Worm (Caenorhabditis elegans): Measurements from ENCODE around the gene C53A5.11.

C53A5.11 gene

ce11 chrV:14562589-14562988, at the start of gene C53A5.11:
TSS of gene C53A5.11 (plus strand) at chrV:14562889.
- no peak for TF ChIP-seq Y105C5A.15 (GFP tag; IDR thresholded peaks at IDR 0.05)
- TF ChIP-seq F44E2.7 (GFP tag; IDR thresholded peaks at IDR 0.05) = no peak
- TF ChIP-seq nhr-11 (tag; optimal IDR thresholded peaks at IDR 0.05) = no peak
- no peak for TF ChIP-seq T26A8.4 (GFP tag; IDR thresholded peaks at IDR 0.05)
- TF ChIP-seq nhr-76 (tag; optimal IDR thresholded peaks at IDR 0.05) = no peak
- TF ChIP-seq dmd-9 (GFP tag; IDR thresholded peaks at IDR 0.05) = no peak
- TF ChIP-seq snpc-4 (tag; optimal IDR thresholded peaks at IDR 0.05) = no peak
- TF ChIP-seq zip-11 (GFP tag; IDR thresholded peaks at IDR 0.05) = no peak
- TF ChIP-seq madf-9 (GFP tag; conservative IDR thresholded peaks at IDR 0.05) = no peak
- no peak for TF ChIP-seq ceh-62 (tag; optimal IDR thresholded peaks at IDR 0.05)
- no peak for TF ChIP-seq snpc-1.2 (GFP tag; IDR thresholded peaks at IDR 0.05)
- no peak for TF ChIP-seq arid-1 (GFP tag; conservative IDR thresholded peaks at IDR 0.05)
- no peak for TF ChIP-seq zag-1 (tag; optimal IDR thresholded peaks at IDR 0.05)
- no peak for TF ChIP-seq egl-27 (tag; optimal IDR thresholded peaks at IDR 0.05)
- no peak for TF ChIP-seq daf-16 (GFP tag; optimal IDR thresholded peaks at IDR 0.05)
- no peak for TF ChIP-seq daf-16 (tag; optimal IDR thresholded peaks at IDR 0.05)

- TF ChIP-seq mxl-2 (GFP tag; conservative IDR thresholded peaks at IDR 0.05) (no peak), D1046.2 (GFP tag; IDR thresholded peaks at IDR 0.05) (no peak), vab-7 (GFP tag; IDR thresholded peaks at IDR 0.05) (no peak), nhr-48 (tag; optimal IDR thresholded peaks at IDR 0.05) (no peak), lsy-2 (tag; optimal IDR thresholded peaks at IDR 0.05) (no peak), skn-1 (tag; optimal IDR thresholded peaks at IDR 0.05) (no peak), set-16 (GFP tag; IDR thresholded peaks at IDR 0.05) (no peak), unc-62 (GFP tag; optimal IDR thresholded peaks at IDR 0.05 in 1 of 2) (no peak), unc-62 (tag; optimal IDR thresholded peaks at IDR 0.05) (no peak), pqm-1 (tag; optimal IDR thresholded peaks at IDR 0.05) (no peak)
Observed at ce11 chrV:14518010-14518409, 44.7 kb upstream of the C53A5.11 start, which contains the start of gene R02D5.6. TSS of gene R02D5.6 (minus strand) at chrV:14518110.

- no peak for TF ChIP-seq aly-2 (tag; optimal IDR thresholded peaks at IDR 0.05)
- TF ChIP-seq lin-1 (GFP tag; IDR thresholded peaks at IDR 0.05) = no peak
- TF ChIP-seq mxl-3 (GFP tag; optimal IDR thresholded peaks at IDR 0.05) = no peak
- TF ChIP-seq madf-5 (GFP tag; IDR thresholded peaks at IDR 0.05) = no peak
- no peak for TF ChIP-seq lir-3 (tag; optimal IDR thresholded peaks at IDR 0.05)
- TF ChIP-seq egl-27 (tag; optimal IDR thresholded peaks at IDR 0.05) = no peak
Observed at ce11 chrV:14519268-14519667, 43.4 kb upstream of the C53A5.11 start, which contains the start of gene R02D5.8. TSS of gene R02D5.8 (minus strand) at chrV:14519368.

- TF ChIP-seq nhr-25 (tag; optimal IDR thresholded peaks at IDR 0.05; ENCODE audit: borderline replicate concordance, insufficient read depth) (no peak), unc-62 (GFP tag; optimal IDR thresholded peaks at IDR 0.05 in 1 of 2) (peak in 1 of 2 experiments; percentile 32), unc-62 (tag; optimal IDR thresholded peaks at IDR 0.05) (no peak), vab-7 (GFP tag; IDR thresholded peaks at IDR 0.05) (no peak)
Observed at ce11 chrV:14521000-14521399, 41.7 kb upstream of the C53A5.11 start, which contains the start of gene C53A5.17. TSS of gene C53A5.17 (minus strand) at chrV:14521100.

ce11 chrV:14522514-14522913, 40.2 kb upstream of the C53A5.11 start, which contains the start of gene C53A5.16:
TSS of gene C53A5.16 (minus strand) at chrV:14522614.
- no peak for TF ChIP-seq hmg-1.1 (GFP tag; IDR thresholded peaks at IDR 0.05)
- no peak for TF ChIP-seq mdl-1 (tag; optimal IDR thresholded peaks at IDR 0.05)
- TF ChIP-seq arid-1 (GFP tag; conservative IDR thresholded peaks at IDR 0.05) = no peak
- TF ChIP-seq daf-8 (GFP tag; IDR thresholded peaks at IDR 0.05) = no peak
- no peak for TF ChIP-seq ama-1 (optimal IDR thresholded peaks at IDR 0.05)
- TF ChIP-seq ctbp-1 (GFP tag; IDR thresholded peaks at IDR 0.05) = no peak
- TF ChIP-seq nhr-111 (GFP tag; optimal IDR thresholded peaks at IDR 0.05) = no peak
- TF ChIP-seq php-3 (GFP tag; IDR thresholded peaks at IDR 0.05) = no peak
- TF ChIP-seq spr-1 (tag; optimal IDR thresholded peaks at IDR 0.05) = no peak
- no peak for TF ChIP-seq Y75B8A.6 (GFP tag; IDR thresholded peaks at IDR 0.05)
- no peak for TF ChIP-seq F10B5.3 (tag; optimal IDR thresholded peaks at IDR 0.05)
- TF ChIP-seq nhr-48 (tag; optimal IDR thresholded peaks at IDR 0.05) = no peak
- no peak for TF ChIP-seq nhr-102 (tag; optimal IDR thresholded peaks at IDR 0.05)
- TF ChIP-seq mdt-29 (GFP tag; IDR thresholded peaks at IDR 0.05) = no peak
- no peak for TF ChIP-seq Y105C5A.15 (GFP tag; IDR thresholded peaks at IDR 0.05)
